Worm (Caenorhabditis elegans) whole organism, young adult: ENCODE results near the gene vha-13.

Experiments
- ceh-27 ChIP-seq: fragments of 200-800 bp; sonication (Bioruptor generic); optimal IDR thresholded peaks from 2 replicates; lab custom pipeline; 2018; ENCODE audit warnings: mild to moderate bottlenecking, missing genetic modification characterization, moderate library complexity, missing compliant biosample characterization
- nhr-120 ChIP-seq: fragments of 200-800 bp; sonication (Bioruptor generic); IDR thresholded peaks from 2 replicates; pipeline ENCODE4 v1.3.6; 2022; ENCODE audit warnings: missing genetic modification characterization, missing compliant biosample characterization
- xnd-1 ChIP-seq: sonication (generic microtip); optimal IDR thresholded peaks from 2 replicates; lab custom pipeline; 2016; ENCODE audit warnings: missing genotype, missing genetic modification reagents, missing genetic modification characterization, missing compliant biosample characterization

DNA sequence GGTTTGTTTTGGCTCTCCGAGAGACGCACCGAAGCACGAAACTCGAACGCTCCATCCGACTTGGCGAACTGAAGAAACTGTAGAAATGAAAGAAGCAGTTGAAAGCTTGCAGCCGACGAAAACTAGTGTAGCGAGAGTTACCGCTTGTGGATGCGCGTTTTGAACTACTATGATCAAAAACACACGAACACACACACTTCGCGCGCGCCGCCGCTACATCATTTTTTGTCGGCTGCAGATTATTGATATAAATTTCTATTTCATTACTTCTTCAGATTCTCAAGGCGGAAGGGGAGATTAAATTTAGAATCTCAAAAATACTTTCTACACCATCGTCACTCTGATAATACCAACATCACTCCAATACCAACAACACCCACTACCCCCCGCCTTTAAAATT lies 10.5 kb downstream of the vha-13 start:
- TF ChIP-seq xnd-1 (tag; lab: Kevin White, UChicago) = no peak
- no peak for TF ChIP-seq nhr-120 (GFP tag; lab: Robert Waterston, UW)
- TF ChIP-seq ceh-27 (GFP tag; lab: Kevin White, UChicago) = no peak
